Worm (Caenorhabditis elegans) whole organism, L3 larva: Measurements from ENCODE around the gene Y39G8B.9.

Experiments used
- ZK546.5 ChIP-seq: sonication (generic microtip); optimal IDR thresholded peaks from 2 replicates; lab custom pipeline; 2017; ENCODE audit warnings: missing biosample characterization, missing genetic modification characterization
- aly-2 ChIP-seq: fragments of 150-350 bp; optimal IDR thresholded peaks from 2 replicates; lab custom pipeline; 2014; ENCODE audit warnings: missing biosample characterization, missing genetic modification characterization
- ceh-16 ChIP-seq: sonication (generic microtip); optimal IDR thresholded peaks from 2 replicates; lab custom pipeline; 2017; ENCODE audit warnings: missing biosample characterization, missing genetic modification characterization
- ceh-28 ChIP-seq: fragments of 150-350 bp; optimal IDR thresholded peaks from 2 replicates; lab custom pipeline; 2014; ENCODE audit warnings: missing biosample characterization, missing genetic modification reagents, missing genetic modification characterization
- ceh-9 ChIP-seq: sonication (generic microtip); optimal IDR thresholded peaks from 2 replicates; lab custom pipeline; 2018; ENCODE audit warnings: missing biosample characterization, missing genetic modification characterization
- daf-12 ChIP-seq: fragments of 150-350 bp; optimal IDR thresholded peaks from 2 replicates; lab custom pipeline; 2014; ENCODE audit warnings: missing biosample characterization, missing genetic modification reagents, missing genetic modification characterization
- egl-27 ChIP-seq: sonication (generic microtip); optimal IDR thresholded peaks from 4 replicates; lab custom pipeline; 2017; ENCODE audit warnings: missing biosample characterization, missing genetic modification reagents, missing genetic modification characterization
- egl-5 ChIP-seq: fragments of 150-350 bp; optimal IDR thresholded peaks from 2 replicates; lab custom pipeline; 2017; ENCODE audit warnings: missing biosample characterization, missing genetic modification reagents, missing genetic modification characterization, inconsistent platforms
- elt-1 ChIP-seq: fragments of 150-350 bp; optimal IDR thresholded peaks from 2 replicates; lab custom pipeline; 2014; ENCODE audit warnings: missing biosample characterization, missing genetic modification characterization
- elt-2 ChIP-seq: sonication (generic microtip); optimal IDR thresholded peaks from 2 replicates; lab custom pipeline; 2016; ENCODE audit warnings: missing genetic modification reagents, mild to moderate bottlenecking, missing genetic modification characterization, missing compliant biosample characterization
- eor-1 ChIP-seq, 2 experiments: fragments of 150-350 bp; optimal IDR thresholded peaks; 2 replicates each; lab custom pipeline; 2014 to 2018; ENCODE audit warnings: missing biosample characterization in 2 of 2, missing genetic modification characterization in 2 of 2
- fkh-10 ChIP-seq: sonication (generic microtip); optimal IDR thresholded peaks from 2 replicates; lab custom pipeline; 2017; ENCODE audit warnings: missing biosample characterization, missing genetic modification reagents, missing genetic modification characterization
- fkh-2 ChIP-seq: fragments of 150-350 bp; optimal IDR thresholded peaks from 2 replicates; lab custom pipeline; 2014; ENCODE audit warnings: missing biosample characterization, missing genetic modification reagents, missing genetic modification characterization
- fos-1 ChIP-seq: fragments of 150-350 bp; optimal IDR thresholded peaks from 2 replicates; lab custom pipeline; 2014; ENCODE audit warnings: missing biosample characterization, missing genetic modification characterization
- hmg-11 ChIP-seq: sonication (generic microtip); optimal IDR thresholded peaks from 2 replicates; lab custom pipeline; 2016; ENCODE audit warnings: missing genetic modification characterization, missing compliant biosample characterization
- jun-1 ChIP-seq: fragments of 150-350 bp; optimal IDR thresholded peaks from 2 replicates; lab custom pipeline; 2014; ENCODE audit warnings: missing biosample characterization, missing genetic modification reagents, missing genetic modification characterization
- lsy-12 ChIP-seq: sonication (generic microtip); optimal IDR thresholded peaks from 2 replicates; lab custom pipeline; 2016; ENCODE audit warnings: mild to moderate bottlenecking, missing genetic modification characterization, missing compliant biosample characterization
- mdl-1 ChIP-seq: fragments of 150-350 bp; optimal IDR thresholded peaks from 2 replicates; lab custom pipeline; 2014; ENCODE audit warnings: missing biosample characterization, missing genetic modification characterization
- nfya-1 ChIP-seq: sonication (generic microtip); optimal IDR thresholded peaks from 2 replicates; lab custom pipeline; 2017; ENCODE audit warnings: missing genetic modification characterization, mild to moderate bottlenecking, missing compliant biosample characterization, antibody characterized with exemption, moderate library complexity; ENCODE audit not compliant: insufficient read depth
- nhr-11 ChIP-seq: fragments of 150-350 bp; optimal IDR thresholded peaks from 2 replicates; lab custom pipeline; 2014; ENCODE audit warnings: missing biosample characterization, missing genetic modification characterization
- nhr-12 ChIP-seq: fragments of 150-350 bp; optimal IDR thresholded peaks from 2 replicates; lab custom pipeline; 2014; ENCODE audit warnings: missing biosample characterization, missing genetic modification characterization
- nhr-23 ChIP-seq: fragments of 150-350 bp; optimal IDR thresholded peaks from 2 replicates; lab custom pipeline; 2014; ENCODE audit warnings: missing biosample characterization, missing genetic modification reagents, missing genetic modification characterization
- nhr-237 ChIP-seq: fragments of 150-350 bp; optimal IDR thresholded peaks from 2 replicates; lab custom pipeline; 2014; ENCODE audit warnings: missing biosample characterization, missing genetic modification characterization
- nhr-28 ChIP-seq: fragments of 150-350 bp; optimal IDR thresholded peaks from 2 replicates; lab custom pipeline; 2014; ENCODE audit warnings: missing biosample characterization, missing genetic modification characterization
- nhr-43 ChIP-seq: sonication (generic microtip); optimal IDR thresholded peaks from 2 replicates; lab custom pipeline; 2016; ENCODE audit warnings: mild to moderate bottlenecking, missing genetic modification characterization, missing compliant biosample characterization; ENCODE audit not compliant: poor library complexity, severe bottlenecking
- nhr-67 ChIP-seq: fragments of 150-350 bp; optimal IDR thresholded peaks from 2 replicates; lab custom pipeline; 2014; ENCODE audit warnings: missing biosample characterization, missing genetic modification characterization
- nhr-76 ChIP-seq: fragments of 150-350 bp; sonication (generic microtip); optimal IDR thresholded peaks from 5 replicates; lab custom pipeline; 2014; ENCODE audit warnings: missing biosample characterization, missing genetic modification characterization
- pha-4 ChIP-seq: fragments of 150-350 bp; optimal IDR thresholded peaks from 2 replicates; lab custom pipeline; 2014; ENCODE audit warnings: missing biosample characterization, missing genetic modification reagents, missing genetic modification characterization
- pqm-1 ChIP-seq: fragments of 150-350 bp; optimal IDR thresholded peaks from 2 replicates; lab custom pipeline; 2017; ENCODE audit warnings: missing biosample characterization, missing genetic modification characterization, inconsistent platforms
- sea-2 ChIP-seq: fragments of 150-350 bp; sonication (generic microtip); optimal IDR thresholded peaks from 4 replicates; lab custom pipeline; 2014; ENCODE audit warnings: missing biosample characterization, missing genetic modification reagents, missing genetic modification characterization
- skn-1 ChIP-seq: fragments of 150-350 bp; optimal IDR thresholded peaks from 2 replicates; lab custom pipeline; 2014; ENCODE audit warnings: missing biosample characterization, missing genetic modification characterization
- tbx-2 ChIP-seq: sonication (generic microtip); optimal IDR thresholded peaks from 2 replicates; lab custom pipeline; 2016; ENCODE audit warnings: mild to moderate bottlenecking, missing genetic modification characterization, missing compliant biosample characterization
- unc-39 ChIP-seq: sonication (generic microtip); optimal IDR thresholded peaks from 4 replicates; lab custom pipeline; 2017; ENCODE audit warnings: missing biosample characterization, missing genetic modification characterization
- unc-62 ChIP-seq: fragments of 150-350 bp; sonication (generic microtip); optimal IDR thresholded peaks from 4 replicates; lab custom pipeline; 2014; ENCODE audit warnings: missing biosample characterization, missing genetic modification reagents, missing genetic modification characterization
- ztf-11 ChIP-seq: fragments of 150-350 bp; optimal IDR thresholded peaks from 2 replicates; lab custom pipeline; 2014; ENCODE audit warnings: missing biosample characterization, missing genetic modification characterization

Gene Y39G8B.9

ce11 chrII:13979833-13980513 is 1.2 kb upstream of the Y39G8B.9 start, which contains the start of gene sre-48:
TSS of gene sre-48 (minus strand) at chrII:13979883.
- no peak for TF ChIP-seq ceh-28 (tag; lab: Kevin White, UChicago)
- TF ChIP-seq pha-4 (tag; lab: Kevin White, UChicago) = peak; percentile 47
- peak; percentile 73 for TF ChIP-seq pqm-1
- TF ChIP-seq egl-5 (tag; lab: Kevin White, UChicago) = no peak
- TF ChIP-seq aly-2 (tag; lab: Kevin White, UChicago) = no peak
- no peak for TF ChIP-seq egl-27 (tag; lab: Kevin White, UChicago)
- TF ChIP-seq elt-1 = no peak
- TF ChIP-seq fkh-2 (tag; lab: Kevin White, UChicago) = no peak
- TF ChIP-seq nhr-237 (tag; lab: Kevin White, UChicago) = no peak
- peak; percentile 85 for TF ChIP-seq jun-1 (tag; lab: Kevin White, UChicago)
- TF ChIP-seq nfya-1 (tag; lab: Kevin White, UChicago) = no peak
- peak; percentile 92 for TF ChIP-seq elt-2 (tag; lab: Kevin White, UChicago)

DNA sequence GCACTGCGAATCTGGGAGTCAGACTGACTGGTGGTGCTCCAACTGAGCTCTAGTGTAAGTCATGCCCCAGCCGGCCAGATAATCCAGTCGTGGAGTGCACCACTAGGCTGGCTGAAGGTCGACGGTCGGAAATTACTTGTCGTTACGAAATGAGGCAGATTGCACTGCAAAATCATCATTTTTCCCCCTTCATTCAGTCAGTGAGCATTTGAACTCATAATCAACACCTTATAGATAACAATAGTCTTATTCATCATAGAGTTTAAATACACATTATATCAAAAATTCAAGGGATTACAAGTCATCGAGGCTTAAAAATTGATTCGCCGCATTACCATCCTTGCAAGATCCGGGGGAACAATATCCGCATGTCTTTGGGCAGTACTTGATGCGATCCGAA is 654 bp downstream of the Y39G8B.9 start:
- no peak for TF ChIP-seq eor-1 (tag; optimal IDR thresholded peaks at IDR 0.05; lab: Kevin White, UChicago)
- TF ChIP-seq skn-1 (tag; lab: Kevin White, UChicago) = peak; percentile 30
- TF ChIP-seq egl-5 (tag; lab: Kevin White, UChicago) = no peak
- TF ChIP-seq elt-2 (tag; lab: Kevin White, UChicago) = peak; percentile 34
- peak; percentile 53 for TF ChIP-seq pqm-1

ce11 chrII:13982247-13982646 is 1.1 kb downstream of the Y39G8B.9 start:
- TF ChIP-seq nhr-67 (no peak), skn-1 (tag; lab: Kevin White, UChicago) (no peak), nhr-11 (tag; lab: Kevin White, UChicago) (no peak), nhr-237 (tag; lab: Kevin White, UChicago) (no peak), nfya-1 (tag; lab: Kevin White, UChicago) (no peak), tbx-2 (tag; lab: Kevin White, UChicago) (no peak), eor-1 (tag; optimal IDR thresholded peaks at IDR 0.05; lab: Kevin White, UChicago) (no peak), aly-2 (tag; lab: Kevin White, UChicago) (no peak), daf-12 (tag; lab: Kevin White, UChicago) (no peak), fkh-2 (tag; lab: Kevin White, UChicago) (no peak), hmg-11 (no peak), mdl-1 (tag; lab: Kevin White, UChicago) (no peak), lsy-12 (tag; lab: Kevin White, UChicago) (no peak), ceh-9 (tag; lab: Kevin White, UChicago) (no peak), ceh-16 (tag; lab: Kevin White, UChicago) (no peak), sea-2 (GFP tag; lab: Kevin White, UChicago) (no peak)

DNA sequence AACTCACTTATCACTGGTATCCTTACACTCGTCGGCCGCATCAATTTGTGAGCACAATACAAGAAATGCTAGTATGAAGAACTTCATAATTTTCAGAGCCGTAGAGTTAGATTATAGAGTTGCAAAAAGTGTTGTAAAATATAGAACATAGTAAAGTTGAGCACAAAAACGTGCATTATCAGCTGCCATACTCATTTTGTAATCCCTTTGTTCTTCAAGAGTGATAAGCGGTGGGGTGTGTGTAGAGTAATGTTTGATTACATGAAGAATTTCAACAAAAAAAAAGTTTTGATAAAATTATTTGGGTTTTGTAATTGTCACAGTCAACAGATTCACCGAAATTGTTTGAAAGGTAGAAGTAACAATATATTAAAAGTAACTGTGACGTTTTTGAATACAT is 1.8 kb downstream of the Y39G8B.9 start, which contains the start of the genes Y39G8B.13 and Y39G8B.10:
TSS of gene Y39G8B.13 (minus strand) at position 125 of the 400 bp plus-strand sequence.
TSS of gene Y39G8B.10 (minus strand) at position 193 of the 400 bp plus-strand sequence.
- TF ChIP-seq nhr-76 (no peak), pqm-1 (peak; percentile 78), nhr-23 (tag; lab: Kevin White, UChicago) (no peak), ZK546.5 (no peak), nhr-28 (tag; lab: Kevin White, UChicago) (no peak), nhr-43 (tag; lab: Kevin White, UChicago) (no peak), nhr-12 (no peak), skn-1 (tag; lab: Kevin White, UChicago) (no peak), nhr-237 (tag; lab: Kevin White, UChicago) (no peak), ceh-16 (tag; lab: Kevin White, UChicago) (no peak), fkh-10 (GFP tag; lab: Kevin White, UChicago) (no peak), elt-2 (tag; lab: Kevin White, UChicago) (peak; percentile 86)
- TF ChIP-seq, all 47 proteins: peak for 2

DNA sequence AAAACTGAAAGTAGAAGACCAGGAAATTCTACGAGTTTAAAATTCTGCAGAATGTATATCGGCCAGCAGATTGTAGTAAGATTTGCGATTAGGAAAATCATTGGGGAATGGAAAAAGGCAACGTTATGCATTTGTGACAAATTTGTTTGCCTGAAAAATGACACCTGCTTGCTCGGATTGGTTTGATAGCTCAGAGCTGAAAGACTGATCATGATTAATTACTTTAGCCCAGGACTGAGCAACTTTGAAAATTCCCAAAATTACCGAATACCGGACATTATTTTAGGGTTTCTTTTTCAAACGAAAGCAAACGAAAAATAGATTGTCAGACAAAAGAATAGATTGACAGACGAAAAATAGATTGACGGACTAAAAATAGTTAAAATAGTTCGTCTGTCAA is 3.4 kb downstream of the Y39G8B.9 start, which contains the start of gene sre-47:
TSS of gene sre-47 (minus strand) at position 101 of the 400 bp plus-strand sequence.
- TF ChIP-seq nfya-1 (tag; lab: Kevin White, UChicago) = no peak
- no peak for TF ChIP-seq ztf-11
- no peak for TF ChIP-seq mdl-1 (tag; lab: Kevin White, UChicago)
- TF ChIP-seq unc-39 (tag; lab: Kevin White, UChicago) = no peak
- no peak for TF ChIP-seq hmg-11
- no peak for TF ChIP-seq pha-4 (tag; lab: Kevin White, UChicago)
- no peak for TF ChIP-seq elt-1
- TF ChIP-seq fos-1 = no peak
- no peak for TF ChIP-seq unc-62
